Worm (Caenorhabditis elegans): Measurements from ENCODE around the gene smvt-1.

DNA sequence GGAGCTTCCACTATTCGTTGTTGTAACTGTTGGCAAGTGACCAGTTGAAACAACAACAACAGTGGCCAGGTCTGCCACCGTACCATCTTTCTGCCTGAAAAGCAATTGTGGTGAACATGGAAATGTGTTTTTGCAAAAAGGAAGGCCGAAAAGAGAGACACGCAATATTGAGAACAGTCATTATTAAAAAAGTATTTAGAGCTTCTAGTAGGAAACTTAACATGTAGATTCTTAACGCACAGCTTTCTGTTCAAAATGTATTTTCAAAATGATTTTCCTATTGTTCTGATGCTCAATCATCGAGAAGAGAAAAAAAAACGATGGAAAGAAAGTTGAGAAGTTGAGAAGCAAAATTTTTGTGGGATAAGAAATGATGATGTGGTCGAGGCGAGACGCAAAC lies 33.6 kb downstream of the smvt-1 start, which contains the start of gene syg-1:
- no peak for TF ChIP-seq nfya-1 (tag; optimal IDR thresholded peaks at IDR 0.05)
- no peak for TF ChIP-seq unc-42 (tag; optimal IDR thresholded peaks at IDR 0.05)
